Fruit fly (Drosophila melanogaster): ENCODE results near the gene Prosbeta4.

- no peak for TF ChIP-seq usp (GFP tag; optimal IDR thresholded peaks at IDR 0.05)
- TF ChIP-seq pan (optimal IDR thresholded peaks at IDR 0.05), result no peak
- TF ChIP-seq CG8478 (optimal IDR thresholded peaks at IDR 0.05), result no peak
- TF ChIP-seq EcR (GFP tag; optimal IDR thresholded peaks at IDR 0.05), result no peak
- TF ChIP-seq psq (optimal IDR thresholded peaks at IDR 0.05), result no peak
- no peak for TF ChIP-seq Dll (optimal IDR thresholded peaks at IDR 0.05)
These were observed 34.3 kb upstream of the Prosbeta4 start, which contains the start of gene Mhc for dm6 chr2L:16766070-16766752.

All from whole organism.